Fruit fly (Drosophila melanogaster) Kc167 (cell line): ENCODE data around the gene CG32486.

Experiments
- Myc ChIP-seq: fragments of >200 bp; optimal IDR thresholded peaks from 2 replicates; lab custom pipeline; 2017; ENCODE audit warnings: missing external identifiers
- Sin3A ChIP-seq: fragments of >200 bp; optimal IDR thresholded peaks from 2 replicates; lab custom pipeline; 2018; ENCODE audit warnings: missing external identifiers
- h ChIP-seq: fragments of >200 bp; optimal IDR thresholded peaks from 3 replicates; lab custom pipeline; 2018; ENCODE audit warnings: missing external identifiers
- insv ChIP-seq: fragments of >200 bp; optimal IDR thresholded peaks from 3 replicates; lab custom pipeline; 2018; ENCODE audit warnings: missing external identifiers
- psq ChIP-seq: fragments of >200 bp; optimal IDR thresholded peaks from 2 replicates; lab custom pipeline; 2017; ENCODE audit warnings: missing external identifiers
- ttk ChIP-seq: sonication (Bioruptor generic); optimal IDR thresholded peaks from 2 replicates; lab custom pipeline; 2017; ENCODE audit warnings: missing external identifiers

CG32486 gene

DNA sequence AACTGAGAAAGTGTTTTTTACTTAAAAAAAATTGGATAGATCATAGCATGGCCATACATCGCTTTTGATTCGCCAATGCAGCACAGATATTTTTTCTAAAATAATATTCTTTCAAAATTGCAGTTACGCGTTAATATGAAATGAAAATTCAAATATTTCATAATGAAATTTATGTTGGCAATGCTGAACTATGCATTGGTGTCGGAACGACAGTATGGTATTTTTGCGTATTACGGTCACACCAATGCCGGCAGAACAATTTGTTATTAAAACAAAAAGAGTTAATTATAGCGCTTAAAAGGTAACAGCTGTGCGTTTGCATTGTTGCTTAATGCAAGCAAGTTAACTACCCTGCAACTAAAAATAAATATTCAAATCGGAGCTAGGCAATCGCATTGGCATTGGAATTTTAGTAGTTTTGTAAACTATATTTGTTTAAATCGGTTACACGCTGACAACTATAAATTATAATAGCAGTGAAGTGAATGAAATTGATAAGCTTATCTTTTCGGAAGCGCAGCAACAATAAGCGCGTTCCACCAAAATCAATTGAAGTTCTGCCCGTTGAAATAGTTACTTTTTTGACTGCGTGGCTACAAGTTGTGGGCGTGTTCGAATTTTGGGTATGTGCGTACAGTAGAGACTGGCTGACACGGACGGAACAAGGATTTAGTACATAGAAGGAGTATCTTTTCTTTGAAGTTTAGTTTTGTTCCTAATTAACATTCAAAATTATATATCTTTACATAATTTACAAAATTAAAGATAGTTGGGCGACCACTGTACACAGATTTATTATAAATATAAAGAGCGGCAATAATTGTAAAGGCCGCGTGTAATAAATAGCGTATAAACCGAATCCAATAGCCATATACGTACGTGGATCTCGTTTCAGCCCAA, 28.2 kb downstream of the CG32486 start, which contains the start of gene Prx4:
Prx4 (plus strand) TSS at position 210 of the 900 bp plus-strand sequence.
- TF ChIP-seq ttk (lab: Kevin White, UChicago) (no peak), Myc (lab: Kevin White, UChicago) (no peak), psq (lab: Kevin White, UChicago) (no peak), Sin3A (lab: Kevin White, UChicago) (no peak), h (lab: Kevin White, UChicago) (no peak), insv (lab: Kevin White, UChicago) (no peak)

DNA sequence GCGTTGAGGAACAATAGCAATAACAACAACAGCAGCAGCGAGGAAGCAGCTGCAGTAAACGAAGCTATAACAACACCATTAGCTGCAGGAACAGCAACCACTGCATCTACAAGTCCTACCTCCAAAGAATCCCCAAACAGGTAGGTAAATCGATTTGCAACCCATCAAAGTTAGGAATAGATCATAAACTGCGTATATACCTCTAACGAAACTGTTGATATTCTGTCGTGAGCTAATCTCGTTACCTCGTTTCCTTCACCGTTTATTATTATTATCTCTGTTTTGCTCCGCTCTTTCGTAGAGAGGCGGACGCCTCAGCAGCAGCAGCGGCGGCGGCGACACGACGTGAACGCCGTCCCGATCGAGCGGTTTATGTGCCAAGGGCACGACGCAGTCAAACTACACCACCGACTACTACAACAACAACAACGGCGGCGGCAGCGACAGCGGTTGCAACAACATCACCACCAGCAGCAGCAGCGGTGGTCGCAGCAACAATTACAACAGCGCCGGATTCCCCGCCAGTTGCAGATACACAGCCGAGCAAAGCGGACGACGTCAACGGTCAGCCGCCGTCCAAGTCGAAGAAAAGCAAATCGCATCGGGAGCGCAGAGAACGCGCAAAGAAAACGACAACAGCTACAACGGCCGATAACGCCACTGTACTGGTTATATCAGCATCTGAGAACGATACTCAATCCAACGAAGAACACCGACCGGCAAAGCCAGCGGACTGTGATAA, 32.6 kb downstream of the CG32486 start:
- no peak for TF ChIP-seq ttk (lab: Kevin White, UChicago)
- no peak for TF ChIP-seq psq (lab: Kevin White, UChicago)
- TF ChIP-seq Myc (lab: Kevin White, UChicago), result no peak
- TF ChIP-seq h (lab: Kevin White, UChicago), result no peak
- no peak for TF ChIP-seq insv (lab: Kevin White, UChicago)
- no peak for TF ChIP-seq Sin3A (lab: Kevin White, UChicago)

DNA sequence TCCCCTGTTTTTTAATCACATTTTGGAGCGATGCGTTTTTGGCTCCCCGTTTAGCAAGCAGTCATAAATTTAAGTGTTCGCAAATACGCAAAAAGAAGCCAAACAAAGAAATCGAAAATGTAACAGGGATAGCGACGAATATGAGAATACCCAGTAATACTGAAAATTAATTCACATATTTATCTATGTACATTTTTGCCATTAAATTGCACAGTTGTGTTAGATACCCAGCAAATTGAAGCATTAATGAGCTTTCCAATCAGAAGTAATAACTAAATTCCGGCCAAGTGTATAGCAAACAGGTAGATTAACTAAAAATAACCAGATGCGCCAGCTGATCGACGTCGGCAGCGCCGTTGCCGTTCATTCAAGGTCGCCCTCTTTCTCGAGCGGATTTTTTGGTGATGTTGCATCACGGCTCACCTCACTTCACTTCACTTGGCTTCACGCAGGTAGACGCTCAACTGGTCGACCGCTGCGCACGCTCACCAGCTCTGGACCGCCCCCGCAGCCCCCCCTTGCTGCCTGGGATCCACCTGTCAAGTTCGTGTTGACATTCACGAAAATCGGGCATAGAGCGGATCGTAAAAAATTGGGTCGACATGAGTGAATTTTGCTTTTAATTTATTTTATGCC, 33.6 kb downstream of the CG32486 start:
- TF ChIP-seq ttk (lab: Kevin White, UChicago) (no peak), Myc (lab: Kevin White, UChicago) (no peak), psq (lab: Kevin White, UChicago) (no peak), Sin3A (lab: Kevin White, UChicago) (no peak), insv (lab: Kevin White, UChicago) (no peak), h (lab: Kevin White, UChicago) (no peak)

DNA sequence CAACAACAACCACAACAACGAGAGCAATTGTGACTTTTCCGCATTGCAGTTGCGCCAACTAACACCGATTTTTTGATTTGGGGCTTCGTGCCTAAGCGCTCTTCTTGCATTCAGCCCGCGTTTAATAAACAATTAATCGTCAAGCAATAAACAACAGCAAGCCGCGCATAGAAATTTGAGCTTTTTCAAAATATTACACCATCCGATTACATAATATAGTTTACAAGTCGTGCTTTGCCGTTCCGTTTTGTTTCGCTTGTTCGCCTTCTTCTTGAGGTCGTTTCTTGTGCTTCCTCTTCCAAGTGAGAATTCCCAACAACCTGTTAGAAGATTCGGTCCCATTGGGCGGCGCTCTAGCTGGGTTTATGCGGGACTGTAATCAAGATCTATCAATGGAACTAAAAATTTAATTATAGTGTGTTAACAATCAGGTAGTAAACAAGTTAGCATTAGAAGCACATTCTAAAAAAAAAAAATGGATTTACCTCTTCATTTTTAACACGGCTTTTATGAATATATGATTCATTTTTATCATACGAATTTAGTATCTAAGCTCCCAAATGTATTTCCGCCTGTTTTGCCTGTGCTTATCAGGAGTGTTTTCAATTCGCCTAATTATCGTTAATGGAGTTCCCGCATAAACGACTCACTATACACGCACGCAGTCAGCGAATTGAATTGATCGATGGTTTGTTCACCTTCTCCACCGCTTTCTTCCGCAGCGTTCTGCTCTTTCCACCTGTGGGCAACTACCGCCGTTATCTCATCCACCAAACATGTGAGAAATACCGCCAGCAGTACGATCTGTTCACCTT, 34.7 kb downstream of the CG32486 start:
- no peak for TF ChIP-seq h (lab: Kevin White, UChicago)

DNA sequence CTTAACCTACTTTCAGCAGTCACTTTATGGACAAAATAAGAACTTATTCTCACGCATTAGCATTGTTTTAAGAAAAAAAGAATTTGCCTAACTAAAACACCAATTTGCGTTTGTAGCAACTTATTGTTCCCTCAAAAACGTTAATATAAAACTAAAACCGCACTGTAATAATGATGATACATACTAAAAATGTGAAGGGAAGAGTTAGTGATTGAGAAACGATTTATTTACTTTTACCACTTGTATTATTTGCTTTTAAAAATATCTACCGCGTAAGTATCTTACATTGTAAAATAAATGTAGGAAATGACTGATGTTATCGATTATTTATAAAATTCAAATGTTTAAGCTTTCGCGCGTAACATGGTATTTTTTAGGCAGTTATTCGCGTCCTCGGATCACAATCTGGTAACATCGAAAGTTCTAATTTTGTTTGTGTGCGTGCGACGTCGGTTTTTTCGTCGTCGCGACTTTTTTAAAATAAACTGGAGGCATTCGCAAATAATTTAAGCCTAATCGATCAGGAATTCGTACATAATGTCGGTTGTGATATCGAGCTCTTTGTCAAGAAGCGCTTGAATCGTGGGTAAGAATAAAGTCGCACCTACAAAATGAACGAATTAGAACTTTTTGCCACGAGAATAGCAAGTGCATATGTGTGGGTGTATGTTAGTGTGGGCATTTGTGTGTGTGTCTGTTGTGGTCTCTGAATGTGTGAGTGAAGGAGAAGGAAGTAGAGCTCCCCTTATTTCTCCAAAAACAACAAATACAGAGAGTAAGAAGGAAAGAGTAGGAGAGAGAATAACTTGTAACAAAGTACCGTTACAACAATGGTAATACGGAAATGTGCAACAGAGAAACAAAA, 35.6 kb downstream of the CG32486 start, which contains the start of gene CG2162:
CG2162 (plus strand) TSS at position 418 of the 865 bp plus-strand sequence.
- TF ChIP-seq insv (lab: Kevin White, UChicago) (no peak), Myc (lab: Kevin White, UChicago) (no peak), psq (lab: Kevin White, UChicago) (no peak), Sin3A (lab: Kevin White, UChicago) (no peak), ttk (lab: Kevin White, UChicago) (no peak), h (lab: Kevin White, UChicago) (no peak)

DNA sequence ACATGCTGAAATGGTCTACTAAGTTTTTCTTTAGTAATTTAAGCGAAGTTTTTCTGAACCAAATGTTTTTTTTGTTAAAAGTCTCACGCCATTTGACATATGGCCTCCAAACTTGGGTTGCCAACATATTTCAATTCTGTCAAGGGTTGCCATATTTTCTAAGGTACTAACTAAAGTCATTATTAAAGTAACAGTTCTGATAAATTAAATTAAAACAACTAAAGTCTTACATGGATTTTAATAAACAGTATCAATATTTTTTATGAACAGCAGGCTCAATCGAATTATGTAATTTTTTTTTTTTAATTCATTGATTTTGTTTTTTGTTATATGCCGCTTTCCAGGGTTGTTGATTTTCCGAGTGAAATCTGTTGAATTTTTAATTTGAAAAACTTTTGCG, 44.2 kb downstream of the CG32486 start, which contains the start of gene aly:
aly (minus strand) TSS at position 101 of the 400 bp plus-strand sequence.
- TF ChIP-seq psq (lab: Kevin White, UChicago) (no peak), Myc (lab: Kevin White, UChicago) (no peak), insv (lab: Kevin White, UChicago) (no peak), ttk (lab: Kevin White, UChicago) (no peak), h (lab: Kevin White, UChicago) (no peak), Sin3A (lab: Kevin White, UChicago) (no peak)

DNA sequence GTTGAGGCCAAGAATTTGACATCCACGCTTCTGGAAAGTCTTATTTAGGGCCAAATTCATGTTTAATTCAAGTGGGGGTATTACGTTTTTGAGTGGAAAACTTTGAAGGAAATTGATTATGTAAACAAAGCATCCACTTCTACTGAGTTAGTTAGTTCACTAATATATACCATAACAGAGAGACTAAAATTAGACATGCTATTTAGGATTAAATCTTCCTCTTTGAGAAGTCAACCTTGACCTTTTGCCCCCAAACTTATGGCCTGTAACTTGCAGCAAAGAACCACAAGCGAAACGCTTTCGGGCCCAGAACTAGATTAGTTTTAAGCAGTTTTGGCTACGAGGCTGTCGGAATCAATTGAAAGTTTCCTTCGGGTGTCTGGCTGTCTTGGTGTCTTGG, 53.5 kb downstream of the CG32486 start, which contains the start of gene CG32487:
CG32487 (minus strand) TSS at position 101 of the 400 bp plus-strand sequence.
- TF ChIP-seq Myc (lab: Kevin White, UChicago) (no peak), Sin3A (lab: Kevin White, UChicago) (no peak), h (lab: Kevin White, UChicago) (no peak)

DNA sequence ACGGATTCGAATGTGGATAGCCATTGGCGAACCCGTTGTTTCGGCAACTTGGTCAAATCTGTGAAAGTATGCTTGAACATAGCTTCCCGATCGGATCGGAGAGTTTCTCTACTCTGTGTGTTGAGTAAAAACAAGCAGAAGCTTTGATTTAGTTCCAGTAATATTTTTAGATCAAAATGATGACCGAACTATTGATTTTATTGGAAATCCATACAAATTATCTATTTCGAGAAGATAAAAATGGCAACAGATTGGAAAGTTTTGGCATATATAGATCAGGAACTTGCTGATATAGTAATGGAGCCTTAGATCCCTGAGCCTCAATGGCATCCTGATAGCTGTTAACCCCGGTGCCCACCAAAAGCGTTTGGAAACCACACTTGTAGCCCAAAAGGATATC, 54.7 kb downstream of the CG32486 start, which contains the start of gene CG32488:
CG32488 (minus strand) TSS at position 101 of the 400 bp plus-strand sequence.
- TF ChIP-seq ttk (lab: Kevin White, UChicago), result no peak
- no peak for TF ChIP-seq insv (lab: Kevin White, UChicago)
- TF ChIP-seq Myc (lab: Kevin White, UChicago), result no peak
- TF ChIP-seq psq (lab: Kevin White, UChicago), result no peak
- no peak for TF ChIP-seq Sin3A (lab: Kevin White, UChicago)
- no peak for TF ChIP-seq h (lab: Kevin White, UChicago)

DNA sequence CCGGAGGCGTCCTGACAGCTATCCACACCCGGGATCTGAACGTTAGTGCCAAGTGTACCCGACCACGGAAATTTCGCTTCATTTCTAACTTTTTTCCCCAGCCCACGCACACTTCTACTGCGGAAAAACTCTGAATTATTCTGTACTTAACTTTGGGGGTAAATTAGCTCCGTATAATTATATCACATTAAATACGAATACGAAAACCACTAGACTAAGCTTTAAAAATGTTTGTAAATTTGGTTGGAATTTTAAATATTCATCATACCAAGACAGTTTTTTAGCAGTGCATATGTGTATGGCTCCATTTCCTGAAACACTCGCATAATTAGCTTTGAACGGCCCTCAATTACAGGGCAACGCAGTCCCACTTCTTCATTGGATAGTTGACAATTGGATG, 57.1 kb downstream of the CG32486 start:
- TF ChIP-seq h (lab: Kevin White, UChicago), result no peak
- no peak for TF ChIP-seq Sin3A (lab: Kevin White, UChicago)
- TF ChIP-seq insv (lab: Kevin White, UChicago), result no peak
- no peak for TF ChIP-seq psq (lab: Kevin White, UChicago)
- no peak for TF ChIP-seq ttk (lab: Kevin White, UChicago)
- TF ChIP-seq Myc (lab: Kevin White, UChicago), result no peak
